Worm (Caenorhabditis elegans): ENCODE measurements around the gene srg-62.

DNA sequence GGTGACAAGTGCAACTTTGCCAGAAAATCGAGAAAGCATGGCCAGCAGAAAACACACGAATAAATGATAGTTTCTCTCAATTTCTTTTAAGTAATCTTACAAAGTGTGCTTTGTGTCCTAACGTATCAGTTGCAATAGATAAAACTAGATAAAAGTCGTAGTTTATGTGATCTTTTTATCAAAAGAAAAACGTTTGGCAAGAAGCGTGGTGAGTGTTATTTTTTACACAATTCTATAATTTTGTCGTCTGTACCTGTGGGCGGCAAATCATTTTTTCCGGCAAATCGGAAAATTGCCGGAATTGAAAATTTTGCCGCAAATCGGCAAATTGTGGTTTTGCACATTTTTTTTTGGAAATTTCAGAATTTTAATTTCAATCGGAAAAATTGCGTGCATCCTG lies 25.3 kb upstream of the srg-62 start, which contains the start of gene R05D8.9:
- TF ChIP-seq lin-13 (GFP tag; optimal IDR thresholded peaks at IDR 0.05) (no peak), ama-1 (optimal IDR thresholded peaks at IDR 0.05) (no peak), elt-3 (tag; optimal IDR thresholded peaks at IDR 0.05) (no peak), hpl-2 (GFP tag; optimal IDR thresholded peaks at IDR 0.05) (no peak), unc-86 (tag; optimal IDR thresholded peaks at IDR 0.05) (no peak), snpc-4 (tag; optimal IDR thresholded peaks at IDR 0.05) (no peak), skn-1 (tag; optimal IDR thresholded peaks at IDR 0.05) (no peak), egl-27 (tag; optimal IDR thresholded peaks at IDR 0.05) (no peak), nhr-90 (tag; optimal IDR thresholded peaks at IDR 0.05; ENCODE audit: poor library complexity) (no peak), ztf-11 (tag; optimal IDR thresholded peaks at IDR 0.05) (no peak)
